Worm (Caenorhabditis elegans): ENCODE data around the gene bcas-2.

- TF ChIP-seq him-1 (tag; optimal IDR thresholded peaks at IDR 0.05) (no peak), dao-5 (tag; optimal IDR thresholded peaks at IDR 0.05) (no peak), W03F9.2 (tag; optimal IDR thresholded peaks at IDR 0.05) (no peak)
Observed at ce11 chrIII:6254737-6255136, 9.1 kb upstream of the bcas-2 start, which contains the start of gene srg-8.
